Worm (Caenorhabditis elegans): ENCODE results near the gene pph-1.

- TF ChIP-seq nhr-237 (tag; optimal IDR thresholded peaks at IDR 0.05) (no peak), ama-1 (optimal IDR thresholded peaks at IDR 0.05) (no peak), lin-13 (GFP tag; optimal IDR thresholded peaks at IDR 0.05) (no peak), unc-39 (tag; optimal IDR thresholded peaks at IDR 0.05) (no peak), ztf-11 (tag; optimal IDR thresholded peaks at IDR 0.05) (no peak), nhr-11 (tag; optimal IDR thresholded peaks at IDR 0.05) (no peak)
Observed at ce11 chrV:10718037-10718436, 15.7 kb downstream of the pph-1 start.
